Fruit fly (Drosophila melanogaster) whole organism, prepupa: Measurements from ENCODE around the gene Mst36Fb.

Source experiments
- CG10631 ChIP-seq: fragments of 200-800 bp; sonication (Bioruptor generic); optimal IDR thresholded peaks from 2 replicates; lab custom pipeline; 2016; ENCODE audit warnings: missing biosample characterization, missing genetic modification characterization
- CG10669 ChIP-seq: fragments of 200-800 bp; sonication (Bioruptor generic); optimal IDR thresholded peaks from 3 replicates; lab custom pipeline; 2018; ENCODE audit warnings: missing biosample characterization, mild to moderate bottlenecking, missing genetic modification characterization, moderate library complexity
- CG11294 ChIP-seq: fragments of 200-800 bp; sonication (Bioruptor generic); IDR thresholded peaks from 2 replicates; pipeline ENCODE4 v1.3.6; 2022; ENCODE audit warnings: missing biosample characterization, missing genetic modification characterization
- CG11762 ChIP-seq: fragments of 200-800 bp; sonication (Bioruptor generic); optimal IDR thresholded peaks from 3 replicates; lab custom pipeline; 2016; ENCODE audit warnings: missing biosample characterization, missing genetic modification characterization; ENCODE audit not compliant: insufficient read depth
- CG11902 ChIP-seq: fragments of 200-800 bp; sonication (Bioruptor generic); optimal IDR thresholded peaks from 3 replicates; lab custom pipeline; 2016; ENCODE audit warnings: missing biosample characterization, missing genetic modification characterization
- CG1621 ChIP-seq: fragments of 200-800 bp; sonication (Bioruptor generic); optimal IDR thresholded peaks from 3 replicates; lab custom pipeline; 2018; ENCODE audit warnings: missing biosample characterization, mild to moderate bottlenecking, missing genetic modification characterization
- CG16779 ChIP-seq: fragments of 200-800 bp; sonication (Bioruptor generic); optimal IDR thresholded peaks from 3 replicates; lab custom pipeline; 2017; ENCODE audit warnings: missing biosample characterization, mild to moderate bottlenecking, missing genetic modification characterization
- CG31627 ChIP-seq: fragments of 200-800 bp; sonication (Bioruptor generic); optimal IDR thresholded peaks from 3 replicates; lab custom pipeline; 2016; ENCODE audit warnings: missing biosample characterization, missing genetic modification characterization
- CG32006 ChIP-seq: fragments of 200-800 bp; sonication (Bioruptor generic); optimal IDR thresholded peaks from 3 replicates; lab custom pipeline; 2017; ENCODE audit warnings: missing biosample characterization, mild to moderate bottlenecking, missing genetic modification characterization
- CG34406 ChIP-seq: fragments of 200-800 bp; sonication (Bioruptor generic); optimal IDR thresholded peaks from 3 replicates; lab custom pipeline; 2016; ENCODE audit warnings: missing biosample characterization, missing genetic modification characterization
- CG3919 ChIP-seq: fragments of 200-800 bp; sonication (Bioruptor generic); optimal IDR thresholded peaks from 3 replicates; lab custom pipeline; 2016; ENCODE audit warnings: missing biosample characterization, missing genetic modification characterization
- CG4318 ChIP-seq: fragments of 200-800 bp; sonication (Bioruptor generic); optimal IDR thresholded peaks from 3 replicates; lab custom pipeline; 2017; ENCODE audit warnings: missing biosample characterization, mild to moderate bottlenecking, missing genetic modification characterization
- CG6792 ChIP-seq: fragments of 200-800 bp; sonication (Bioruptor generic); optimal IDR thresholded peaks from 3 replicates; lab custom pipeline; 2016; ENCODE audit warnings: missing biosample characterization, missing genetic modification characterization
- CG6808 ChIP-seq: fragments of 200-800 bp; sonication (Bioruptor generic); optimal IDR thresholded peaks from 3 replicates; lab custom pipeline; 2017; ENCODE audit warnings: missing biosample characterization, missing genetic modification characterization, mild to moderate bottlenecking, moderate library complexity, missing genetic modification reagents
- CG7368 ChIP-seq: fragments of 200-800 bp; sonication (Bioruptor generic); optimal IDR thresholded peaks from 3 replicates; lab custom pipeline; 2016; ENCODE audit warnings: missing biosample characterization, missing genetic modification characterization
- CG8119 ChIP-seq: fragments of 200-800 bp; sonication (Bioruptor generic); IDR thresholded peaks from 3 replicates; pipeline ENCODE4 v1.3.6; 2022; ENCODE audit warnings: missing biosample characterization, missing genetic modification characterization
- CG9139 ChIP-seq: fragments of 200-800 bp; sonication (Bioruptor generic); optimal IDR thresholded peaks from 3 replicates; lab custom pipeline; 2017; ENCODE audit warnings: missing biosample characterization, mild to moderate bottlenecking, missing genetic modification characterization
- Eip78C ChIP-seq: fragments of 200-800 bp; sonication (Bioruptor generic); peaks from one replicate; lab custom pipeline; 2016; ENCODE audit warnings: missing biosample characterization, missing genetic modification characterization
- Ets21C ChIP-seq: fragments of 200-800 bp; sonication (Bioruptor generic); optimal IDR thresholded peaks from 3 replicates; lab custom pipeline; 2016; ENCODE audit warnings: missing biosample characterization, missing genetic modification characterization
- Ets96B ChIP-seq: fragments of 200-800 bp; optimal IDR thresholded peaks from 2 replicates; lab custom pipeline; 2019; ENCODE audit warnings: missing biosample characterization, mild to moderate bottlenecking, missing genetic modification characterization, moderate library complexity
- Hr38 ChIP-seq: sonication (Bioruptor generic); optimal IDR thresholded peaks from 2 replicates; lab custom pipeline; 2016; ENCODE audit warnings: missing biosample characterization, missing genetic modification characterization
- Hr39 ChIP-seq: fragments of 200-800 bp; sonication (Bioruptor generic); optimal IDR thresholded peaks from 2 replicates; lab custom pipeline; 2016; ENCODE audit warnings: missing biosample characterization, missing genetic modification characterization
- Hr4 ChIP-seq: fragments of 200-800 bp; sonication (Bioruptor generic); optimal IDR thresholded peaks from 3 replicates; lab custom pipeline; 2016; ENCODE audit warnings: missing biosample characterization, missing genetic modification characterization
- Lpt ChIP-seq: fragments of 200-800 bp; sonication (Bioruptor generic); optimal IDR thresholded peaks from 3 replicates; lab custom pipeline; 2016; ENCODE audit warnings: missing biosample characterization, missing genetic modification characterization
- Met ChIP-seq: fragments of 200-800 bp; sonication (Bioruptor generic); optimal IDR thresholded peaks from 3 replicates; lab custom pipeline; 2016; ENCODE audit warnings: missing biosample characterization, missing genetic modification characterization
- Sox102F ChIP-seq: fragments of 200-800 bp; sonication (Bioruptor generic); optimal IDR thresholded peaks from 2 replicates; lab custom pipeline; 2016; ENCODE audit warnings: missing biosample characterization, mild to moderate bottlenecking, missing genetic modification characterization
- Sox14 ChIP-seq: fragments of 200-800 bp; sonication (Bioruptor generic); optimal IDR thresholded peaks from 3 replicates; lab custom pipeline; 2016; ENCODE audit warnings: missing biosample characterization, missing genetic modification characterization
- Sox15 ChIP-seq: fragments of 200-800 bp; sonication (Bioruptor generic); optimal IDR thresholded peaks from 3 replicates; lab custom pipeline; 2016; ENCODE audit warnings: missing biosample characterization, missing genetic modification characterization
- acj6 ChIP-seq: fragments of 200-800 bp; sonication (Bioruptor generic); optimal IDR thresholded peaks from 3 replicates; lab custom pipeline; 2016; ENCODE audit warnings: missing biosample characterization, missing genetic modification characterization
- cyc ChIP-seq: fragments of 200-800 bp; sonication (Bioruptor generic); optimal IDR thresholded peaks from 3 replicates; lab custom pipeline; 2016; ENCODE audit warnings: missing biosample characterization, missing genetic modification characterization
- dac ChIP-seq: fragments of 200-800 bp; sonication (Bioruptor generic); optimal IDR thresholded peaks from 2 replicates; lab custom pipeline; 2017; ENCODE audit warnings: missing biosample characterization, mild to moderate bottlenecking, missing genetic modification characterization
- eg ChIP-seq: fragments of 200-800 bp; sonication (Bioruptor generic); IDR thresholded peaks from 3 replicates; pipeline ENCODE4 v1.3.6; 2022; ENCODE audit warnings: missing biosample characterization, missing genetic modification characterization
- fd59A ChIP-seq: fragments of 200-800 bp; sonication (Bioruptor generic); optimal IDR thresholded peaks from 2 replicates; lab custom pipeline; 2017; ENCODE audit warnings: missing biosample characterization, mild to moderate bottlenecking, missing genetic modification characterization, missing genetic modification reagents
- fd85E ChIP-seq: fragments of 200-800 bp; sonication (Bioruptor generic); optimal IDR thresholded peaks from 3 replicates; lab custom pipeline; 2016; ENCODE audit warnings: missing biosample characterization, missing genetic modification characterization
- fkh ChIP-seq: fragments of 200-800 bp; sonication (Bioruptor generic); optimal IDR thresholded peaks from 3 replicates; lab custom pipeline; 2017; ENCODE audit warnings: missing biosample characterization, mild to moderate bottlenecking, missing genetic modification characterization, moderate library complexity
- lz ChIP-seq: fragments of 200-800 bp; sonication (Bioruptor generic); optimal IDR thresholded peaks from 3 replicates; lab custom pipeline; 2016; ENCODE audit warnings: missing biosample characterization, missing genetic modification characterization
- pdm3 ChIP-seq: fragments of 200-800 bp; sonication (Bioruptor generic); optimal IDR thresholded peaks from 3 replicates; lab custom pipeline; 2016; ENCODE audit warnings: missing biosample characterization, missing genetic modification characterization
- svp ChIP-seq: fragments of 200-800 bp; sonication (Bioruptor generic); peaks from one replicate; lab custom pipeline; 2016; ENCODE audit warnings: missing biosample characterization, missing genetic modification characterization
- topi ChIP-seq: fragments of 200-800 bp; sonication (Bioruptor generic); optimal IDR thresholded peaks from 3 replicates; lab custom pipeline; 2016; ENCODE audit warnings: missing biosample characterization, missing genetic modification characterization

Gene Mst36Fb

DNA sequence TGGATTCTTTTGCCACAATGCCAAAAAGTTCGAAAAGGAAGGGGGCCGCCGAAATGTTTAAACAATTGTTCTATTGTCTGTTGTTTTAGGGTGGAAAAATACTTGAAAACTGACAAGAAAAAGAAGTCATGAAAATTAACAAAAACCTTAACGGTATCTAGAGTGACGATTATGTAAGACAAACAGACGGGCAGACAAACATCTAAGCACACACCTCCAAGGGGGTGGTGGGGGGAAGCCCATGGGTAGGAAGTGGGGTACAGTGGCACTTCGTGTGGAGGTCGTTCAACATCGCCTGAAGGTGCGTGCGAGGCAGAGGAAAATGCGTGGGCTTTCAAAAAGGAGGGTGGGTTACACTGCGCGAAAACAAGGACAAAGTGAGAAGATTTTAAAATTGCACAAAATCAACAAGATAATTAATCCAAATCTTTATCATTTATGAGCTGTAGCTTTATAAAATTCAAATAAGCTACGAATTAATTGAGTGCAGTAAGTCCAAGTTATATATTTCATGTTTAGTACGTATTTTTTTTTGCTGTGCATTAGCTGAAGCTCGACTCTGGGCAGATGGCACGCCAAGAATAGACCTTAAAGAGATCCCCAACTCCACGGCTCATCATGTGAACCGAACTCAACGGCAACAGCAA is 42.6 kb upstream of the Mst36Fb start (continued):
- no peak for TF ChIP-seq fd85E (GFP tag; lab: Kevin White, UChicago)
- TF ChIP-seq topi, result no peak
- TF ChIP-seq CG16779 (tag; lab: Kevin White, UChicago), result no peak
- TF ChIP-seq CG10631 (GFP tag; lab: Kevin White, UChicago), result peak; percentile 27
- no peak for TF ChIP-seq CG9139
- no peak for TF ChIP-seq Hr4 (GFP tag; lab: Kevin White, UChicago)
- TF ChIP-seq pdm3 (GFP tag; lab: Kevin White, UChicago), result peak; percentile 1
- peak; percentile 8 for TF ChIP-seq CG1621 (tag; lab: Kevin White, UChicago)
- no peak for TF ChIP-seq eg (GFP tag; lab: Robert Waterston, UW)
- TF ChIP-seq Sox14 (GFP tag; lab: Kevin White, UChicago), result peak; percentile 1
- TF ChIP-seq CG10669 (GFP tag; lab: Kevin White, UChicago), result peak; percentile 25
- TF ChIP-seq CG11902, result no peak
- TF ChIP-seq fkh (GFP tag; lab: Kevin White, UChicago), result peak; percentile 84
- TF ChIP-seq CG11294 (GFP tag; lab: Robert Waterston, UW), result 0 out of 2 replicates have a peak, but pooled peaks have one; percentile 22
- TF ChIP-seq CG6792 (GFP tag; lab: Kevin White, UChicago), result no peak
- TF ChIP-seq Ets96B (tag; lab: Kevin White, UChicago), result peak; percentile 50
- peak; percentile 46 for TF ChIP-seq CG3919 (GFP tag; lab: Kevin White, UChicago)
- TF ChIP-seq Hr39 (GFP tag; lab: Kevin White, UChicago), result no peak
- TF ChIP-seq fd59A, result peak; percentile 5
- TF ChIP-seq acj6 (GFP tag; lab: Kevin White, UChicago), result no peak
- TF ChIP-seq Sox15, result no peak
- TF ChIP-seq Eip78C (GFP tag; lab: Kevin White, UChicago), result peak; percentile 61
- no peak for TF ChIP-seq Hr38 (GFP tag; lab: Kevin White, UChicago)
- TF ChIP-seq CG32006, result no peak
- no peak for TF ChIP-seq CG6808
- no peak for TF ChIP-seq Sox102F (GFP tag; lab: Kevin White, UChicago)
- TF ChIP-seq CG4318 (GFP tag; lab: Kevin White, UChicago), result no peak
- no peak for TF ChIP-seq lz (GFP tag; lab: Kevin White, UChicago)
- TF ChIP-seq CG31627 (GFP tag; lab: Kevin White, UChicago), result no peak
- TF ChIP-seq CG34406 (GFP tag; lab: Kevin White, UChicago), result no peak
- no peak for TF ChIP-seq Met
- peak; percentile 36; the same call in 1 of the 3 replicates for TF ChIP-seq CG8119 (GFP tag; lab: Robert Waterston, UW)
- no peak for TF ChIP-seq cyc (GFP tag; lab: Kevin White, UChicago)
- TF ChIP-seq CG11762, result no peak
- TF ChIP-seq CG7368 (GFP tag; lab: Kevin White, UChicago), result no peak

DNA sequence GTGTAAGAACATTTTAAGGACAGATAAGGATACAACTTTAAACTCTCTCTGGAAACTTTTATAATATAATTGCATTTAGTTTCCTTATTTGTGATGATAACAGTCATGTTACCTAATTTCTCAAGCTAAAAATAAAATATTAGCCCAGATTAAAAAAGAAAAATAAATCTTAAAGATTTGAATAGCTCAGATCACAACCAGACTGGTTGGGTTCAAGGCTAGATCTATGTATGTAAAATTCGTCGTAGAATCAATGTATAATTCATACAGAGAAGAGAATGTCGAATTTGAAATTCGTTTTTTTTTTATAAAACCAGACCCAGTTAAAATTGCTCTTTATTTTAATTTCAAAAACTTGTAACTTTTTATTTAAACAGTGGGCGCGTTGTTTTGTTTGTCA is 39.2 kb upstream of the Mst36Fb start:
- TF ChIP-seq CG31627 (GFP tag; lab: Kevin White, UChicago), result no peak
- no peak for TF ChIP-seq topi
- TF ChIP-seq fd85E (GFP tag; lab: Kevin White, UChicago), result no peak
- TF ChIP-seq, all 60 proteins: peak for 0

DNA sequence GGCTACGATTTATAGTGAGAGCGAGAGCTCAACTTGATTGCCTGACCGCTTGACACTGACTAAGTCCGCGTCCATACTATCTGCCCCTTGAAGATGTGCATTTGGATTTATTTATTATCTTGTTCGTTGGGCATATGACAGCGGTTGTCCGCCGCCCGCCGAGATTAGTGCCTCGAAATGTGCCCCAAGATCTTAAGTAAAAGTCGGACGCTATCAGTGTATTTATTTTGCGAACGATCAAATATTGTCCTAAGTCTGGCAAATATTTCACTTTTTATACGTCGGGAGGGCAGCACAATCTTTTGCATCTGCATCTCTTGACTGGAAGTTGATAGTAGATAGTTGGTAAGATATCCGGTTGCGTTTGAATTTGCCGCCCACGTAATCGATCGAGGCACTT is 38.8 kb upstream of the Mst36Fb start, which contains the start of gene Irk3:
Gene Irk3 (minus strand): TSS at position 63 of the 400 bp plus-strand sequence.
- TF ChIP-seq dac (no peak), svp (GFP tag; lab: Kevin White, UChicago) (no peak), CG11902 (no peak), CG9139 (no peak), pdm3 (GFP tag; lab: Kevin White, UChicago) (no peak), Ets21C (GFP tag; lab: Kevin White, UChicago) (no peak), fkh (GFP tag; lab: Kevin White, UChicago) (no peak), CG32006 (no peak), Lpt (GFP tag; lab: Kevin White, UChicago) (no peak)
